Worm (Caenorhabditis elegans) whole organism, L3 larva: ENCODE data around the gene K03A11.4.

ENCODE experiments used
- snpc-4 ChIP-seq: fragments of 150-350 bp; optimal IDR thresholded peaks from 2 replicates; lab custom pipeline; 2014; ENCODE audit warnings: missing biosample characterization, missing genetic modification characterization
- ztf-11 ChIP-seq: fragments of 150-350 bp; optimal IDR thresholded peaks from 2 replicates; lab custom pipeline; 2014; ENCODE audit warnings: missing biosample characterization, missing genetic modification characterization

DNA sequence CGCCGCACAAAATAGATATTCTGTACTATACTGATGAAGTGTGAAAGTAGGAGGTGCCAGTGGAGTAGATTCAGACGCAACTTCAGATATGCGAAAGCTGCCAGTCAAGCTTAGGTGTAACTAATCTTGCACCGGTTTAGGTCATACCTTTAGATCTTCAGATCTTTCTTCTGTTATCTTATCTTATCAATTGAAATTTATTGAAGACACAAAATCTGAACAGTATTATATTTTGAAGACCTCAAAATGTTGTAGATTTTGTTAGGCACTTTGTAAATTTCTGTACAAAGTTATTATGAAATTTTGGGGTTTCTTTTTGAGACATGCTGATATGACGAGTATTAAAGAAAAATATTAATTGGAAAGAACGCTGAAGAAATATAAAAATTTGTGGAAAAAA is 34.7 kb downstream of the K03A11.4 start:
- no peak for TF ChIP-seq ztf-11 (tag; lab: Kevin White, UChicago)
- no peak for TF ChIP-seq snpc-4 (tag; lab: Kevin White, UChicago)
